Worm (Caenorhabditis elegans) whole organism, L4 larva: Measurements from ENCODE around the gene Y111B2A.1.

Source experiments
- R02D3.7 ChIP-seq: fragments of 150-350 bp; sonication (generic microtip); optimal IDR thresholded peaks from 3 replicates; lab custom pipeline; 2014; ENCODE audit warnings: missing biosample characterization, missing genetic modification characterization
- duxl-1 ChIP-seq: sonication (generic microtip); optimal IDR thresholded peaks from 2 replicates; lab custom pipeline; 2016; ENCODE audit warnings: mild to moderate bottlenecking, missing genetic modification characterization, moderate library complexity, missing compliant biosample characterization; ENCODE audit not compliant: poor library complexity
- fkh-10 ChIP-seq: fragments of 150-350 bp; optimal IDR thresholded peaks from 2 replicates; lab custom pipeline; 2014; ENCODE audit warnings: missing biosample characterization, missing genetic modification reagents, missing genetic modification characterization
- hmg-1.1 ChIP-seq: fragments of 200-800 bp; sonication (Bioruptor generic); IDR thresholded peaks from 2 replicates; pipeline ENCODE4 v1.3.6; 2022; ENCODE audit warnings: missing genetic modification reagents, missing genetic modification characterization, missing compliant biosample characterization
- jun-1 ChIP-seq: fragments of 150-350 bp; optimal IDR thresholded peaks from 2 replicates; lab custom pipeline; 2014; ENCODE audit warnings: missing biosample characterization, missing genetic modification reagents, missing genetic modification characterization
- lin-15B ChIP-seq: fragments of 150-350 bp; sonication (generic microtip); optimal IDR thresholded peaks from 3 replicates; lab custom pipeline; 2014; ENCODE audit warnings: missing biosample characterization, missing genetic modification characterization
- nhr-111 ChIP-seq: fragments of 200-800 bp; sonication (Bioruptor generic); optimal IDR thresholded peaks from 2 replicates; lab custom pipeline; 2018; ENCODE audit warnings: mild to moderate bottlenecking, missing genetic modification characterization, missing compliant biosample characterization
- nhr-6 ChIP-seq: fragments of 150-350 bp; optimal IDR thresholded peaks from 2 replicates; lab custom pipeline; 2014; ENCODE audit warnings: missing biosample characterization, missing genetic modification characterization
- nhr-76 ChIP-seq: fragments of 150-350 bp; optimal IDR thresholded peaks from 2 replicates; lab custom pipeline; 2014; ENCODE audit warnings: missing biosample characterization, missing genetic modification characterization
- pha-4 ChIP-seq, 2 experiments: fragments of 150-350 bp in 1 of 2; fragments of 200-800 bp in 1 of 2; sonication (Bioruptor generic) in 1 of 2; IDR thresholded peaks in 1 of 2; optimal IDR thresholded peaks in 1 of 2; 2 replicates each; pipeline versions ENCODE4 v1.3.6 to Lab custom; 2014 to 2022; ENCODE audit warnings: missing genetic modification characterization in 2 of 2, missing genetic modification reagents in 2 of 2, missing biosample characterization in 1 of 2, missing compliant biosample characterization in 1 of 2
- pqm-1 ChIP-seq: sonication (generic microtip); optimal IDR thresholded peaks from 2 replicates; lab custom pipeline; 2017; ENCODE audit warnings: missing biosample characterization, missing genetic modification characterization
- tra-1 ChIP-seq: fragments of 200-800 bp; sonication (Bioruptor generic); IDR thresholded peaks from 2 replicates; pipeline ENCODE4 v1.3.6; 2022; ENCODE audit warnings: missing genetic modification reagents, missing genetic modification characterization, missing compliant biosample characterization
- unc-62 ChIP-seq, 3 experiments: fragments of 150-350 bp in 1 of 3; sonication (generic microtip); optimal IDR thresholded peaks in 2 of 3; peaks in 1 of 3; 1 replicate in 1 of 3; 2 replicates in 2 of 3; lab custom pipeline; 2014 to 2017; ENCODE audit warnings: missing biosample characterization in 3 of 3, missing genetic modification characterization in 3 of 3, missing genetic modification reagents in 3 of 3, missing genotype in 1 of 3
- zag-1 ChIP-seq: fragments of 150-350 bp; optimal IDR thresholded peaks from 2 replicates; lab custom pipeline; 2014; ENCODE audit warnings: missing biosample characterization, missing genetic modification characterization

- TF ChIP-seq R02D3.7, result no peak
- peak in 1 of 2 experiments; percentile 1 for TF ChIP-seq unc-62 (GFP tag; optimal IDR thresholded peaks at IDR 0.05 in 1 of 2; lab: Kevin White, UChicago)
- TF ChIP-seq unc-62 (tag; optimal IDR thresholded peaks at IDR 0.05; lab: Kevin White, UChicago), result no peak
- no peak for TF ChIP-seq fkh-10 (GFP tag; lab: Kevin White, UChicago)
- TF ChIP-seq lin-15B (tag; lab: Kevin White, UChicago), result no peak
- TF ChIP-seq zag-1, result no peak
- no peak for TF ChIP-seq hmg-1.1
- TF ChIP-seq tra-1 (GFP tag; lab: Robert Waterston, UW), result no peak
- TF ChIP-seq nhr-6, result no peak
- TF ChIP-seq jun-1, result no peak
- TF ChIP-seq duxl-1 (tag; lab: Kevin White, UChicago), result no peak
- no peak for TF ChIP-seq nhr-76 (tag; lab: Kevin White, UChicago)
- TF ChIP-seq nhr-111 (GFP tag; lab: Kevin White, UChicago), result no peak
- no peak for TF ChIP-seq pha-4 (GFP tag; IDR thresholded peaks at IDR 0.05; lab: Robert Waterston, UW)
- TF ChIP-seq pha-4 (tag; optimal IDR thresholded peaks at IDR 0.05; lab: Kevin White, UChicago), result no peak
- TF ChIP-seq pqm-1 (tag; lab: Kevin White, UChicago), result no peak
Observed at ce11 chrIII:12542656-12543055, 47.2 kb upstream of the Y111B2A.1 start.
